Worm (Caenorhabditis elegans) whole organism, early embryonic: Measurements from ENCODE around the gene tag-131.

ENCODE experiments used
- F13C5.2 ChIP-seq: sonication (generic microtip); optimal IDR thresholded peaks from 2 replicates; lab custom pipeline; 2017; ENCODE audit warnings: mild to moderate bottlenecking, missing genetic modification characterization, inconsistent platforms, missing compliant biosample characterization
- ama-1 ChIP-seq: fragments of 150-350 bp; optimal IDR thresholded peaks from 2 replicates; lab custom pipeline; 2014
- ets-7 ChIP-seq: sonication (generic microtip); optimal IDR thresholded peaks from 2 replicates; lab custom pipeline; 2016; ENCODE audit warnings: missing genotype, missing genetic modification characterization, missing compliant biosample characterization
- flt-1 ChIP-seq: fragments of 200-800 bp; sonication (Bioruptor generic); IDR thresholded peaks from 2 replicates; pipeline ENCODE4 v1.3.6; 2022; ENCODE audit warnings: missing genetic modification characterization, missing compliant biosample characterization
- hnd-1 ChIP-seq: sonication (generic microtip); optimal IDR thresholded peaks from 2 replicates; lab custom pipeline; 2016; ENCODE audit warnings: missing genetic modification characterization, missing compliant biosample characterization
- pes-1 ChIP-seq: fragments of 200-800 bp; sonication (Bioruptor generic); IDR thresholded peaks from 2 replicates; pipeline ENCODE4 v1.3.6; 2022; ENCODE audit warnings: missing genetic modification reagents, missing genetic modification characterization, missing compliant biosample characterization
- scrt-1 ChIP-seq: fragments of 200-800 bp; sonication (Bioruptor generic); IDR thresholded peaks from 2 replicates; pipeline ENCODE4 v1.3.6; 2022; ENCODE audit warnings: missing genetic modification characterization, missing compliant biosample characterization
- sea-1 ChIP-seq: fragments of 200-800 bp; sonication (Bioruptor generic); conservative IDR thresholded peaks from 2 replicates; pipeline ENCODE4 v1.3.6; 2022; ENCODE audit warnings: missing genetic modification characterization, missing compliant biosample characterization
- tbx-11 ChIP-seq: fragments of 200-800 bp; sonication (Bioruptor generic); IDR thresholded peaks from 2 replicates; pipeline ENCODE4 v1.3.6; 2022; ENCODE audit warnings: missing genetic modification characterization, missing compliant biosample characterization
- tbx-37 ChIP-seq: fragments of 200-800 bp; sonication (Bioruptor generic); conservative IDR thresholded peaks from 2 replicates; pipeline ENCODE4 v1.3.6; 2022; ENCODE audit warnings: missing genetic modification reagents, missing genetic modification characterization, missing compliant biosample characterization
- tra-4 ChIP-seq: sonication (generic microtip); optimal IDR thresholded peaks from 2 replicates; lab custom pipeline; 2017; ENCODE audit warnings: missing genetic modification characterization, missing compliant biosample characterization

- TF ChIP-seq sea-1 (GFP tag; lab: Robert Waterston, UW) = no peak
- no peak for TF ChIP-seq F13C5.2
- no peak for TF ChIP-seq tra-4
- TF ChIP-seq ama-1 = no peak
- no peak for TF ChIP-seq flt-1 (GFP tag; lab: Robert Waterston, UW)
- no peak for TF ChIP-seq ets-7 (tag; lab: Kevin White, UChicago)
- TF ChIP-seq tbx-11 (GFP tag; lab: Robert Waterston, UW) = no peak
- no peak for TF ChIP-seq tbx-37 (GFP tag; lab: Robert Waterston, UW)
- TF ChIP-seq scrt-1 = no peak
- TF ChIP-seq hnd-1 (tag; lab: Kevin White, UChicago) = no peak
- no peak for TF ChIP-seq pes-1
Observed at ce11 chrIII:4284732-4285165, 32.8 kb upstream of the tag-131 start.
